Worm (Caenorhabditis elegans) whole organism, midembryonic: Measurements from ENCODE around the gene nlp-78.

Experiments
- flt-1 ChIP-seq: fragments of 200-800 bp; sonication (Bioruptor generic); IDR thresholded peaks from 2 replicates; pipeline ENCODE4 v1.3.6; 2022; ENCODE audit warnings: missing genetic modification characterization, missing compliant biosample characterization
- klf-2 ChIP-seq: fragments of 200-800 bp; sonication (Bioruptor generic); conservative IDR thresholded peaks from 2 replicates; pipeline ENCODE4 v1.3.6; 2022; ENCODE audit warnings: missing genetic modification reagents, missing genetic modification characterization, missing compliant biosample characterization

ce11 chrII:9135878-9136277 is at the start of gene nlp-78:
- TF ChIP-seq klf-2 (GFP tag; lab: Robert Waterston, UW): no peak
- TF ChIP-seq flt-1 (GFP tag; lab: Robert Waterston, UW): no peak
